Fruit fly (Drosophila melanogaster) whole organism: ENCODE results near the gene CG32195.

Source experiments
- CG8478 ChIP-seq: fragments of >200 bp; optimal IDR thresholded peaks from 2 replicates; lab custom pipeline; 2018; ENCODE audit warnings: inconsistent platforms
- Dll ChIP-seq: fragments of >200 bp; optimal IDR thresholded peaks from 2 replicates; lab custom pipeline; 2017
- EcR ChIP-seq, 2 experiments: fragments of >200 bp; optimal IDR thresholded peaks; 2 replicates each; lab custom pipeline; 2017; ENCODE audit warnings: missing biosample characterization in 2 of 2, missing genetic modification characterization in 2 of 2, missing genetic modification reagents in 2 of 2
- pan ChIP-seq: fragments of >200 bp; optimal IDR thresholded peaks from 2 replicates; lab custom pipeline; 2017
- psq ChIP-seq: fragments of >200 bp; optimal IDR thresholded peaks from 2 replicates; lab custom pipeline; 2017
- usp ChIP-seq: fragments of >200 bp; optimal IDR thresholded peaks from 2 replicates; lab custom pipeline; 2017; ENCODE audit warnings: missing biosample characterization, missing genetic modification characterization, mixed read lengths

The CG32195 gene

DNA sequence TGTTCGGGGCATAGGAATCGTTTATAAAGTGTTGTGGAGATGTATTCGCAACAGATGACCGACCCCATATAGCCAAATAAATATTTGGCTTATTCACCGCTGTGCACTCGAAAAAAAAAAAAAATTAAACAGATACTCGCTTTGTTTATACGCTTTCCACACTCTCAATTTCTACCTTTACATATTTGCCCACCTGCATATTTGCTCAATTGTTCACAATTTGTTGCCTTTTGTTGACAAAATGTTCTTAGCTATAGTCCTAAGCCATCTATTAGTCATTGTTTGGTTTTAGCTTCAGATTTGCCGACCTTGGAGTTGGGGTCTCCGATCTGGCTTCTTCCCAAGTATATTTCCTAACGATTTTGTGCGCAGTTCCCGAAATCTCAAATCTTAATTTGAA is 30.2 kb downstream of the CG32195 start:
- TF ChIP-seq pan (lab: Kevin White, UChicago) (no peak), CG8478 (lab: Kevin White, UChicago) (no peak), EcR (GFP tag; optimal IDR thresholded peaks at IDR 0.05; lab: Kevin White, UChicago) (no peak), psq (no peak), Dll (lab: Kevin White, UChicago) (no peak), usp (GFP tag; lab: Kevin White, UChicago) (no peak)

DNA sequence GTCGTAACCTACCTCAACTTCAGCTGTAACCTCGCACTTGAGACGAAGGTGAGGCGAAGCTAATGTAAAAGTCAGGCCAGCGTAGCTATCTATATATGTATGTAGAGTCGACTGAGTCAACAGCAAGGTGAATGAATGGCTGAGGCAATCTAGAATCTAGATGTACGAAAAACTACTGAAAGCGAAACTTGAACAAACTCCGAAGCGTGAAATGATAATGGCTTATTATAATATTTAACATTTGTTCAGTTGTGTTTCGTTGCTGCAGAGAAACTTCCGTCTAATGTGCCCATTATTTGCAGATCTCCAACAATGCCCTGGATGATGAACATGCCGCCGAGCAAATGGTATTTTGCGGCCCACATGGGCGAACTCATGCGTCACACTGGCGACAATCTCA is 31.9 kb downstream of the CG32195 start:
- no peak for TF ChIP-seq EcR (GFP tag; optimal IDR thresholded peaks at IDR 0.05; lab: Kevin White, UChicago)
- TF ChIP-seq Dll (lab: Kevin White, UChicago), result no peak
- no peak for TF ChIP-seq usp (GFP tag; lab: Kevin White, UChicago)
- TF ChIP-seq CG8478 (lab: Kevin White, UChicago), result no peak
- TF ChIP-seq psq, result no peak

DNA sequence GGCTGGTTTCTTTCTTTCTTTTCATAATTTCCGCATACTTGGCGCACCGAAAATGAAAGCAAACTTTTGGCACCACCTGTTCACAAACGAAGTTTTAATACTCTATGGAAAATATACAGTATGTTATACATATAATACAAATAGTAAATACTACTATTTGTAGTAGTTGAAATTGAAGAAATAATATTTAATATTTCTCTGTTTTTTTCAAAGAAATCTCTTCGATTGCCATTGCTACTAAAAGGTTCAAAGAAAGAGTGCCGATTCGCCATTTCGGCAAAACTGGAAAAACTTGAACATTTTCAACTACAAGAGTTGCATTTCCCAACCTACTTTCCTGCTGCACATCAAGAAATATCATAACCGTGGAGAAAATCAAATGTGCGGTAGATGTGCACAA is 34.1 kb downstream of the CG32195 start:
- TF ChIP-seq Dll (lab: Kevin White, UChicago) (no peak), usp (GFP tag; lab: Kevin White, UChicago) (no peak), psq (no peak), EcR (GFP tag; optimal IDR thresholded peaks at IDR 0.05; lab: Kevin White, UChicago) (no peak), CG8478 (lab: Kevin White, UChicago) (no peak), pan (lab: Kevin White, UChicago) (no peak)

DNA sequence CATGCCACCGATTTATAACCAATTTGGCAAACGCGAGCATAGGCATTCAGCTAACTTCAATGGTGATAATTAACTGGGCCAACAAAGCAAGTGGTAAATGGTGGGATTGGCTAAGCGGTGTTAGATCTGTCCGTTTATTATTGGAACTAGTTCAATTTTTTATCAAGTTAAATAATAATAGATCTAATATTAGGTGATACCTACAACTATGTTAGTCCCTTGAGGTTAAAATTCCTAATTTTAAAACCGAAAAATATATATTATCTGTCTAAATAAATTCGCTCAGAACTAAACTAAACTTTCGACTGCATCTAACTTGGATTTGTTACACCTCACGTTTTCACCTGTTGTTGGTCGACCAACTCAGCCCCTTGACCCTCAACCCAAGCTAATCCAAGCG is 34.8 kb downstream of the CG32195 start:
- TF ChIP-seq CG8478 (lab: Kevin White, UChicago) (no peak), psq (no peak), usp (GFP tag; lab: Kevin White, UChicago) (no peak), pan (lab: Kevin White, UChicago) (no peak), EcR (GFP tag; optimal IDR thresholded peaks at IDR 0.05; lab: Kevin White, UChicago) (no peak), Dll (lab: Kevin White, UChicago) (no peak)

DNA sequence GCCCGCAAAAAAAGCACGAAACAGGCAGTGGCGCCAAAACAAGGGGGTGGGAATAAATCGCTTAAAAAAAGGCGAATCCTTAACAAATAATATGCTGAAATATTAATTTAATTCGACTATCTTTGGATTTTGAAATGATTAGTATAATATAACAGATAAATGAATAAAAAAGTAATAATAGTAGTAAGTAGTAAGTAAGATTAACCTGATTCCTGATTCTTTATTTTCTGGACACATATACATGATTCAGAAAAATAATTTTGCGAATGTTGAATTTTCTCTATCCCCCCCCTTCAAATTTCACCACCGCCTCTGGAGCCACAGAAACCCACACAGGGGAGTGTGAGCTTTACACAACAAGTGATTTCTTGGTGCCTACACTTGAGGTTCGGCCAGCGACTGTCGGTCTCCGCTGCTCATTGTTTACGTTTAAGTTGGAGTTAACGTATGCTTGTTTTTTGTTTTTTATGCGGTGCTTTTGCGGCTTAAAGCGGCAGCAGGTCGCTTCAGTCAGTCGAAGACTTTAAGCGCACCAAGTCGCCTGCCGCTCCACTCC is 35.7 kb downstream of the CG32195 start, which contains the start of gene CG7330:
CG7330 (plus strand) TSS at position 506 of the 556 bp plus-strand sequence.
- TF ChIP-seq EcR (GFP tag; optimal IDR thresholded peaks at IDR 0.05; lab: Kevin White, UChicago) (no peak), Dll (lab: Kevin White, UChicago) (no peak), pan (lab: Kevin White, UChicago) (no peak), CG8478 (lab: Kevin White, UChicago) (no peak), psq (no peak), usp (GFP tag; lab: Kevin White, UChicago) (no peak)

DNA sequence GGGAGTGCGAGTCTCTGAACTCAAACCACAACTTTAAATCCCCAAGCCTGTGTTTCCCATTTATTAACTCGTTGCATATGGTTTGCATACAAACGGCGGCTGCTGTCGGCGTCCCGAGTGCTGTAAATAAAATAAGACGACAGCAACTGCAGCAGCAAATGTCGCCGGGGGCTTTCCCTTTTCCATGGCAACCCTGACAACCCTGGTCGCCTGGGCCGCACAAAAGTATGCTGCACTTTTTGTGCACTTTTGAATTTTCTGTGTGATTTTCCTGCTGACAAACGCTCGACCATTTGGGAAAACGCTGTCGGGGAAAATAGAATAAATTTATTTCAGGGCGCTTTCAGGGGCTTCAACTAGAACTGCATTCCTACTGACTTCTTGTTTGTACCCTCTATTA is 41.4 kb downstream of the CG32195 start:
- TF ChIP-seq EcR (GFP tag; optimal IDR thresholded peaks at IDR 0.05; lab: Kevin White, UChicago), result no peak
- no peak for TF ChIP-seq CG8478 (lab: Kevin White, UChicago)
- no peak for TF ChIP-seq Dll (lab: Kevin White, UChicago)

DNA sequence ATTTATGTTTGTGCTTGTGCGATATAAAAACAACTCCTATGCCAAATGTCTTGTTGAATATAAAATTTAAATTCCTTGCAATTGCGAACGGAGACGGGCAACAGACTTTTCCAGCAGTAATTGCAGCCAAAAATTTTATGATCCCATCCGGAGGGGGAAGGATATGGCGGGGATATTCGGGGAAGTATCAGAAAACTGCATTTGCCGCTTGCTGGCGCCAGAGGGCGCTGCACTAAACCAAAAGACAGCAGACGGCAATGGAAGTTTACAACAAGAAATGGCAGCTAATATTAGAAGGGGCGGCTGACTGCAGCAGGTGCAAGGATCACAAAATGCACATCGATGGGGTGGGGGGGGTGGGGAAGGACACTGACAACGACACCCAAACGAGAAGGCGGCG is 48.4 kb downstream of the CG32195 start:
- no peak for TF ChIP-seq CG8478 (lab: Kevin White, UChicago)
- TF ChIP-seq pan (lab: Kevin White, UChicago), result no peak
- TF ChIP-seq EcR (GFP tag; optimal IDR thresholded peaks at IDR 0.05; lab: Kevin White, UChicago), result no peak
- TF ChIP-seq usp (GFP tag; lab: Kevin White, UChicago), result no peak
- no peak for TF ChIP-seq Dll (lab: Kevin White, UChicago)
- TF ChIP-seq psq, result no peak

DNA sequence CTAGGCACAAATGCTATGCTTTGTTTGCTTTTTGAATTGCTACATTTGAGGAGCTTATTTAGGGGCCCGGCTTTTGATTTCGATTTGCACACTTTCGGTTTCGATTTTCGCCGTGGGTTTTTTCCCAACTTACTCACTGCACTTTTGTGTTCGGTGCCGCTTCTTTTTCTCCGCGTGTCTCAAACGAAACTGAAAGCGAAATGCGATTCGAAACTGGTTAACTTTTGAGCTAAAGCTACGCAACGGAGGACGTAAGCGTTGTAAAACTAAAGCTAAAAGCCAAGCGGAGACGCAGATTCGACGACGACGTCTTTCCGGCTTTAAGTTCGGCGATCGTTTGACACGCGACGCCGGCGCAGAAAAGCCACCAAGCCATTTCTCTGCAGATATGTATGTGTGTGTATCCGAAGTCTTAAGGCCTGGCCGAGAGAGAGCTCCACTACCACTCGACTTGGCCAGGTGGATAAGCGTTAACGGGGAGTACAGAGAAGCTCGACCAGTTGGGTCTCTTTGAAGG is 49.5 kb downstream of the CG32195 start, which contains the start of gene CG13699:
CG13699 (minus strand) TSS at position 349 of the 517 bp plus-strand sequence.
- TF ChIP-seq CG8478 (lab: Kevin White, UChicago) (no peak), psq (no peak)

DNA sequence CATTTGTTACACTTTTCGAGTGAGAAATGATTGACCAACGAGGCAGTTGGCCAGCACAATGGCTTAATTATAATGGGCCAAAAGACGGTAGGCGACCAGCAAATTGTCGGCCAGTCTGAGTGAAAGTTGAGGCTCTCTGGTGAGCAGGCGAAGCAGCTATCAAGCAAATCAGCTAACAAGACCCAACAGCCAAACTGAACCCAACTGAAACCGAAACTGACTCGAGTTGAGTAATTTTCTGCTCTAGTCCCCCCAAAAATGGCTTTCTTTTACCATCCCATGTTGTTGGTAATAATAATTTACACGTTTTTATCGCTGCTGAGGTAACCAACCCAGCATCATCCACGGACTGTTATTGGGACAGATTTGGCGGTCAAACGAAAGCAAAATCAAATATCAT is 50.4 kb downstream of the CG32195 start:
- TF ChIP-seq usp (GFP tag; lab: Kevin White, UChicago), result no peak
- no peak for TF ChIP-seq CG8478 (lab: Kevin White, UChicago)
- TF ChIP-seq psq, result no peak
- no peak for TF ChIP-seq EcR (GFP tag; optimal IDR thresholded peaks at IDR 0.05; lab: Kevin White, UChicago)
- TF ChIP-seq pan (lab: Kevin White, UChicago), result no peak
- TF ChIP-seq Dll (lab: Kevin White, UChicago), result no peak

DNA sequence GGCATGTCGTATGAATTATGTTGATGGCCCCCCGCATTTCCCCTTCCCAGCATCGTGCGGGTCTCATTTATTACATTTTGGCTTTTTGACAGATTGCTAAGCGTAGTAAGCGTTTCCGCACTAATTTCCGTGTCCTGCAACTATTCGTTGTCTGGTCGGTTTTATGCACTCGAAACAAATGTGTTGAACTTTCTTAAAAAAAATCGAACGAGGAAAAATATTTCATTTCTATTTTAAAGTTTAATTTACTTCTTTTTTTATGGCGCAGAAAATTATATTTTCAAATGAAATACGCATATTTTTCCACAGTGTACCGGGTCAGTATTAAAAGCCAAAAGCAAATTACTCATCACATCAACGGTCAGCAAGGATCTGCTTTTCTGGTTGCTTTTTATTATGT is 52.0 kb downstream of the CG32195 start:
- TF ChIP-seq CG8478 (lab: Kevin White, UChicago), result no peak

DNA sequence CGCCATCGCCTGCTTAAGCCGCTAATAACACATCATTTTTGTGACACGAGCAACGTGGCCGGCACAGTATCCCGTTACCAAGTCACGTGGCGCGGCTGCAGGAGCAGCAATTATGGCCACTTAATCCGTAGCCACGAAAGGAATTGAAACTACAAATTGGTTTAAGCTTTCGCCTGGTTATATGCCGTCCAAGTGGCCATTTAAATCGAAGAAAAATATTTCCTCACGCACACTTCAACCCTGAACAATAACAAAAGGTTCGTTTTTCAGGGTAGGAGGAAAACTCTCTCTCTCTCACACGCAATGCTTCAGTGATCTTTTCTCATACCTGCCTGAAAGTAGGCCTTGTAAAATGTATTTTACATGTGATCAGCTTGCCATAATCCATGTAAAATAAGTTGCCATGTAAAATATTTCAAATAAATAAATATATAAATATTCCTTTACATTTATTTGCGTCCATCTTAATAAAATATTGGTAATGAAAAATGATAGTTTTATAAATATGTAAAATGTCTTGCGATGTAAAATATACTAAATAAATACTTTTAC is 54.3 kb downstream of the CG32195 start:
- TF ChIP-seq psq (no peak), CG8478 (lab: Kevin White, UChicago) (no peak), usp (GFP tag; lab: Kevin White, UChicago) (no peak), Dll (lab: Kevin White, UChicago) (no peak), pan (lab: Kevin White, UChicago) (no peak), EcR (GFP tag; optimal IDR thresholded peaks at IDR 0.05; lab: Kevin White, UChicago) (no peak)
